Fruit fly (Drosophila melanogaster): Measurements from ENCODE around the gene r-cup.

dm6 chrX:21060579-21060978 is 34.9 kb upstream of the r-cup start:
- TF ChIP-seq pdm3 (GFP tag; optimal IDR thresholded peaks at IDR 0.05), result no peak
- TF ChIP-seq CG10631 (GFP tag; optimal IDR thresholded peaks at IDR 0.05), result no peak
- no peak for TF ChIP-seq Lpt (GFP tag; optimal IDR thresholded peaks at IDR 0.05)
- no peak for TF ChIP-seq OdsH (GFP tag; optimal IDR thresholded peaks at IDR 0.05)
- TF ChIP-seq Hr38 (GFP tag; optimal IDR thresholded peaks at IDR 0.05), result no peak
- no peak for TF ChIP-seq Gug (GFP tag; IDR thresholded peaks at IDR 0.05)
- TF ChIP-seq acj6 (GFP tag; optimal IDR thresholded peaks at IDR 0.05), result no peak
- TF ChIP-seq Ets21C (GFP tag; optimal IDR thresholded peaks at IDR 0.05), result no peak
- TF ChIP-seq CG10669 (GFP tag; optimal IDR thresholded peaks at IDR 0.05), result no peak

Data from whole organism, prepupa.